Fruit fly (Drosophila melanogaster): ENCODE results near the gene cv-c.
A peak's percentile ranks its signal among the peaks of the same experiment; 100 is the strongest.

Gene cv-c

DNA sequence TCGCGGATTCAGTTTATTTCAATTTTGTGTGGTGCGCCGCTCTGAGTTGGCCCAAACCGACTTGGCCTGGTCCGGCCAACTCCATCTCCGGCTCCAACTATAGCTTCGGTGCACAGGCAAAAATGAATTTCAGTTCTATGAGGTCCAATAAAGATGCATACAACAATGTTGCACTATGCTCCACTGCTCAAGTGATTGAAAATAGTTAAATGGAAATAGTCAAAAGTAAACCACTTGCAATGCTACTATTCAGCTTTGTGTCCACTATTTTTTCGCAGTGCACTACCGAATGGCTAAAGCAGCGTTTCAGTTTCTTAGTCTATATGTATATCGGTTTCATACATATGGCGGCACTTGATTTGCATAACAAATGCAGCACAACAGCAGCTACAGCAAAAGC is 5.2 kb downstream of the cv-c start (continued):
- TF ChIP-seq Sox14 (GFP tag; optimal IDR thresholded peaks at IDR 0.05) (peak; percentile 72), ss (GFP tag; optimal IDR thresholded peaks at IDR 0.05) (no peak), CG9139 (GFP tag; optimal IDR thresholded peaks at IDR 0.05) (no peak), fd85E (GFP tag; optimal IDR thresholded peaks at IDR 0.05) (no peak), Sox102F (GFP tag; optimal IDR thresholded peaks at IDR 0.05) (no peak), CG6276 (GFP tag; optimal IDR thresholded peaks at IDR 0.05) (peak; percentile 84), Gug (GFP tag; IDR thresholded peaks at IDR 0.05) (peak; percentile 86), lz (GFP tag; optimal IDR thresholded peaks at IDR 0.05) (peak; percentile 38), Ets21C (GFP tag; optimal IDR thresholded peaks at IDR 0.05) (no peak), Hr4 (GFP tag; optimal IDR thresholded peaks at IDR 0.05) (peak; percentile 87), CG34406 (GFP tag; optimal IDR thresholded peaks at IDR 0.05) (peak; percentile 32), CG8632 (GFP tag; optimal IDR thresholded peaks at IDR 0.05) (peak; percentile 20), Hr39 (GFP tag; optimal IDR thresholded peaks at IDR 0.05) (peak; percentile 48), Blimp-1 (GFP tag; optimal IDR thresholded peaks at IDR 0.05) (no peak), acj6 (GFP tag; optimal IDR thresholded peaks at IDR 0.05) (peak; percentile 64), CG1621 (tag; optimal IDR thresholded peaks at IDR 0.05) (peak; percentile 34), fkh (GFP tag; optimal IDR thresholded peaks at IDR 0.05) (no peak), Lpt (GFP tag; optimal IDR thresholded peaks at IDR 0.05) (peak; percentile 86), CG6163 (GFP tag; IDR thresholded peaks at IDR 0.05) (peak; percentile 92), CG7368 (GFP tag; optimal IDR thresholded peaks at IDR 0.05) (peak; percentile 61), CG8119 (GFP tag; IDR thresholded peaks at IDR 0.05) (peak; percentile 88), CG6808 (GFP tag; optimal IDR thresholded peaks at IDR 0.05) (peak; percentile 38), Sox15 (GFP tag; optimal IDR thresholded peaks at IDR 0.05) (no peak), CG3919 (GFP tag; optimal IDR thresholded peaks at IDR 0.05) (peak; percentile 83), CG32006 (GFP tag; optimal IDR thresholded peaks at IDR 0.05) (peak; percentile 90), CG11902 (GFP tag; optimal IDR thresholded peaks at IDR 0.05) (peak; percentile 2), Met (GFP tag; optimal IDR thresholded peaks at IDR 0.05) (peak; percentile 43), CG15336 (GFP tag; IDR thresholded peaks at IDR 0.05) (peak; percentile 89), dac (GFP tag; optimal IDR thresholded peaks at IDR 0.05) (peak; percentile 75)

DNA sequence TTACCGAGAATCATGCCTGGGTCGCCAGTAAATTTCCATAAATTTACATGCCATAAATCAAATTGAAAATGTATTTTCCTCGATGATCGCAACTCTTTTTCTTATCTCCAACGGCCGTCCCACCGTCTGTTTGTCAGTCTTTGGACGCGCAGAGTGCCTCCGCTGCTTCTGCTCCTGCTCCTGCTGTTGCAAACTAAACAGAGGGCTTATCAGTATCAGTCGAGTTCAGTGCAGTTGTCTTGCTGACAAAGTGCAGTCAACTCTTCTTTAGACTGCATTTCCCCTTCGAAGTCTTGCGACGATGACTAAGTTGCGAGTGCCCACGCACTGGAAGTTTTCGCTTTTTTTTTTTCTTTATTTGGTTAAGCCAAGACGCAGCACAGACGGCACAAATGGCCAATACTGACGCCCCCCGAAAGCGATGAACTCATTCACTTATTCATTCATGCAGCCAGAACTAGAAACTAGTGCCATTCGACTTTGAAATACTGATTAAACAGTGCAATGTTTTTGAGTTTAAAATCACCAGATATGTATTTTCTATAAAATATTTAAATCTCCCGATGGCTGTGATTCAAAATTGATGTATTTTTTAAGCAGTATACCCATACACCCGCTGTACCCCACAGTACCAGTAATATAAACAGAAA is 7.3 kb downstream of the cv-c start:
- TF ChIP-seq fd85E (GFP tag; optimal IDR thresholded peaks at IDR 0.05) (no peak), CG6854 (GFP tag; optimal IDR thresholded peaks at IDR 0.05) (no peak), pdm3 (GFP tag; optimal IDR thresholded peaks at IDR 0.05) (no peak), dsx (GFP tag; optimal IDR thresholded peaks at IDR 0.05; ENCODE audit: poor library complexity, severe bottlenecking) (peak; percentile 7), CG11902 (GFP tag; optimal IDR thresholded peaks at IDR 0.05) (no peak), CG6792 (GFP tag; optimal IDR thresholded peaks at IDR 0.05) (no peak), CG31627 (GFP tag; optimal IDR thresholded peaks at IDR 0.05) (no peak), CG8319 (GFP tag; optimal IDR thresholded peaks at IDR 0.05) (no peak), CG10631 (GFP tag; optimal IDR thresholded peaks at IDR 0.05) (peak; percentile 8), Hr4 (GFP tag; optimal IDR thresholded peaks at IDR 0.05) (no peak), Smox (GFP tag; optimal IDR thresholded peaks at IDR 0.05) (no peak), OdsH (GFP tag; optimal IDR thresholded peaks at IDR 0.05) (no peak), Gug (GFP tag; IDR thresholded peaks at IDR 0.05) (no peak), Blimp-1 (GFP tag; optimal IDR thresholded peaks at IDR 0.05) (no peak), Ets96B (tag; optimal IDR thresholded peaks at IDR 0.05) (no peak), CG15336 (GFP tag; IDR thresholded peaks at IDR 0.05) (no peak), CG6808 (GFP tag; optimal IDR thresholded peaks at IDR 0.05) (no peak), CG6163 (GFP tag; IDR thresholded peaks at IDR 0.05) (peak; percentile 27; the same call in 1 of the 3 replicates), achi (GFP tag; optimal IDR thresholded peaks at IDR 0.05) (peak; percentile 10), Lpt (GFP tag; optimal IDR thresholded peaks at IDR 0.05) (no peak), CG3919 (GFP tag; optimal IDR thresholded peaks at IDR 0.05) (no peak), CG10669 (GFP tag; optimal IDR thresholded peaks at IDR 0.05) (peak; percentile 4), spab (GFP tag; optimal IDR thresholded peaks at IDR 0.05) (no peak), svp (GFP tag) (peak; percentile 66), CG32006 (GFP tag; optimal IDR thresholded peaks at IDR 0.05) (no peak), acj6 (GFP tag; optimal IDR thresholded peaks at IDR 0.05) (no peak), fd59A (GFP tag; optimal IDR thresholded peaks at IDR 0.05) (no peak), topi (GFP tag; optimal IDR thresholded peaks at IDR 0.05) (no peak), Sox102F (GFP tag; optimal IDR thresholded peaks at IDR 0.05) (peak; percentile 16), fkh (GFP tag; optimal IDR thresholded peaks at IDR 0.05) (no peak), lz (GFP tag; optimal IDR thresholded peaks at IDR 0.05) (no peak), Hr39 (GFP tag; optimal IDR thresholded peaks at IDR 0.05) (peak; percentile 3), CG4318 (GFP tag; optimal IDR thresholded peaks at IDR 0.05) (no peak), dac (GFP tag; optimal IDR thresholded peaks at IDR 0.05) (no peak), CG7368 (GFP tag; optimal IDR thresholded peaks at IDR 0.05) (no peak), CG8632 (GFP tag; optimal IDR thresholded peaks at IDR 0.05) (no peak), CG6276 (GFP tag; optimal IDR thresholded peaks at IDR 0.05) (no peak), Sox15 (GFP tag; optimal IDR thresholded peaks at IDR 0.05) (no peak)

All from whole organism, prepupa.